Worm (Caenorhabditis elegans): ENCODE data around the gene C54C6.7.

C54C6.7 gene

DNA sequence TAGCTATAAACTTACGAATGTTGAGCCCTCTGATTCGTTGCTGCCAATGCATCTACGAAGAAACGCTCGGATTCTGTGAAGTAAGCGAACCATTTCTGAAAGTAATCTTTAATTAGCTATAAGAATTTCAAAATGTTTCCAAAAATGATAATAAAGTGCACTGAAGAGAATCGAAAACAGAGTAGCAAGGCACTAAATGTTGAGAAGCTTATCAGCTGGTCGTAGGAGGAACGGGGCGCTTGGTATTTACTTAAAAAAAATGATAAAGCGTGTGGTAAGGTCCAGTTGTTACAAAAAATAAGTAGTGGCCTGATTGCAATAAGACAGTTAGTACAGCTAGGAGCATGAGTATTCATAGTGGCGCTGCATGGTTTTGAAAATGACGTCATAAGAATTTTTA lies at the start of gene C54C6.7:
Gene C54C6.7 (minus strand): TSS at position 101 of the 400 bp plus-strand sequence.
- TF ChIP-seq pes-1 (GFP tag; IDR thresholded peaks at IDR 0.05) (no peak), hmg-4 (GFP tag; optimal IDR thresholded peaks at IDR 0.05) (no peak), ama-1 (optimal IDR thresholded peaks at IDR 0.05) (no peak), ets-7 (tag; optimal IDR thresholded peaks at IDR 0.05) (no peak), B0310.2 (tag; optimal IDR thresholded peaks at IDR 0.05) (no peak), F13C5.2 (tag; optimal IDR thresholded peaks at IDR 0.05) (no peak), tbx-37 (GFP tag; conservative IDR thresholded peaks at IDR 0.05) (no peak), hnd-1 (tag; optimal IDR thresholded peaks at IDR 0.05) (no peak), flt-1 (GFP tag; IDR thresholded peaks at IDR 0.05) (no peak), hmbx-1 (tag; optimal IDR thresholded peaks at IDR 0.05) (no peak), tbx-11 (GFP tag; IDR thresholded peaks at IDR 0.05) (no peak), aly-1 (tag; optimal IDR thresholded peaks at IDR 0.05) (no peak), sea-1 (GFP tag; conservative IDR thresholded peaks at IDR 0.05) (no peak), scrt-1 (GFP tag; IDR thresholded peaks at IDR 0.05) (no peak), ceh-36 (tag; optimal IDR thresholded peaks at IDR 0.05) (no peak), ceh-13 (GFP tag; optimal IDR thresholded peaks at IDR 0.05) (no peak), tra-4 (tag; optimal IDR thresholded peaks at IDR 0.05) (no peak)

- TF ChIP-seq hmbx-1 (tag; optimal IDR thresholded peaks at IDR 0.05) (no peak), hnd-1 (tag; optimal IDR thresholded peaks at IDR 0.05) (no peak), pes-1 (GFP tag; IDR thresholded peaks at IDR 0.05) (no peak)
Measured at ce11 chrIII:3594681-3595080, 48.5 kb upstream of the C54C6.7 start.

- TF ChIP-seq ceh-36 (tag; optimal IDR thresholded peaks at IDR 0.05) (no peak), ceh-13 (GFP tag; optimal IDR thresholded peaks at IDR 0.05) (no peak), ama-1 (optimal IDR thresholded peaks at IDR 0.05) (no peak), ets-7 (tag; optimal IDR thresholded peaks at IDR 0.05) (no peak), B0310.2 (tag; optimal IDR thresholded peaks at IDR 0.05) (no peak), flt-1 (GFP tag; IDR thresholded peaks at IDR 0.05) (no peak), pes-1 (GFP tag; IDR thresholded peaks at IDR 0.05) (no peak), scrt-1 (GFP tag; IDR thresholded peaks at IDR 0.05) (no peak), sea-1 (GFP tag; conservative IDR thresholded peaks at IDR 0.05) (no peak), tbx-11 (GFP tag; IDR thresholded peaks at IDR 0.05) (no peak), hmbx-1 (tag; optimal IDR thresholded peaks at IDR 0.05) (no peak), aly-1 (tag; optimal IDR thresholded peaks at IDR 0.05) (no peak), hmg-4 (GFP tag; optimal IDR thresholded peaks at IDR 0.05) (no peak), tbx-37 (GFP tag; conservative IDR thresholded peaks at IDR 0.05) (no peak), F13C5.2 (tag; optimal IDR thresholded peaks at IDR 0.05) (no peak), hnd-1 (tag; optimal IDR thresholded peaks at IDR 0.05) (no peak), tra-4 (tag; optimal IDR thresholded peaks at IDR 0.05) (no peak)
Measured at ce11 chrIII:3590365-3590764, 44.1 kb upstream of the C54C6.7 start, which contains the start of gene ptp-1. TSS of gene ptp-1 (plus strand) at chrIII:3590722.

- no peak for TF ChIP-seq tbx-11 (GFP tag; IDR thresholded peaks at IDR 0.05)
- TF ChIP-seq ama-1 (optimal IDR thresholded peaks at IDR 0.05): no peak
- TF ChIP-seq scrt-1 (GFP tag; IDR thresholded peaks at IDR 0.05): no peak
- no peak for TF ChIP-seq ets-7 (tag; optimal IDR thresholded peaks at IDR 0.05)
- no peak for TF ChIP-seq F13C5.2 (tag; optimal IDR thresholded peaks at IDR 0.05)
- TF ChIP-seq tra-4 (tag; optimal IDR thresholded peaks at IDR 0.05): no peak
- TF ChIP-seq ceh-36 (tag; optimal IDR thresholded peaks at IDR 0.05): no peak
- TF ChIP-seq hmbx-1 (tag; optimal IDR thresholded peaks at IDR 0.05): no peak
- TF ChIP-seq ceh-13 (GFP tag; optimal IDR thresholded peaks at IDR 0.05): no peak
- TF ChIP-seq sea-1 (GFP tag; conservative IDR thresholded peaks at IDR 0.05): no peak
- TF ChIP-seq aly-1 (tag; optimal IDR thresholded peaks at IDR 0.05): no peak
- TF ChIP-seq tbx-37 (GFP tag; conservative IDR thresholded peaks at IDR 0.05): no peak
- no peak for TF ChIP-seq flt-1 (GFP tag; IDR thresholded peaks at IDR 0.05)
Measured at ce11 chrIII:3588183-3588582, 42.0 kb upstream of the C54C6.7 start.

DNA sequence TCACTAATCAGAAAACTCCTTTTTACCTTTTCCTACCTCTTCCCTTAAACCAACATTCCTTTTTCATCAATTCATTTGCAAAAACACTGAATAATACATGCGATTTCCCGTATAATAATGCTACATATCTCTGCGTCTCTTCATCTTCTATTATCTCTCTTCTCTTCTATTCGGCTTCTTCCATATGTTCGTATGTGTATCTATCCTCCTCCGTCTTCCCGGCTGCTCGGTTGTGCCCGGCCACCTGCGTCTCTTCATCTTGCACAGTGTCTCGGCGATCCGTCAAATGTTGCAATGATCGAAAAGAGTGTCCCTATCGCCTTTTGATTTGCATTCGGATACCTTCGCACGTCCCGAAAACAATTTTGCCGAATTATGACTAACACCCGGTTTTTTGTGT lies 37.1 kb upstream of the C54C6.7 start:
- TF ChIP-seq sea-1 (GFP tag; conservative IDR thresholded peaks at IDR 0.05) (no peak), tra-4 (tag; optimal IDR thresholded peaks at IDR 0.05) (no peak), ama-1 (optimal IDR thresholded peaks at IDR 0.05) (no peak), hmg-4 (GFP tag; optimal IDR thresholded peaks at IDR 0.05) (peak; percentile 34)

DNA sequence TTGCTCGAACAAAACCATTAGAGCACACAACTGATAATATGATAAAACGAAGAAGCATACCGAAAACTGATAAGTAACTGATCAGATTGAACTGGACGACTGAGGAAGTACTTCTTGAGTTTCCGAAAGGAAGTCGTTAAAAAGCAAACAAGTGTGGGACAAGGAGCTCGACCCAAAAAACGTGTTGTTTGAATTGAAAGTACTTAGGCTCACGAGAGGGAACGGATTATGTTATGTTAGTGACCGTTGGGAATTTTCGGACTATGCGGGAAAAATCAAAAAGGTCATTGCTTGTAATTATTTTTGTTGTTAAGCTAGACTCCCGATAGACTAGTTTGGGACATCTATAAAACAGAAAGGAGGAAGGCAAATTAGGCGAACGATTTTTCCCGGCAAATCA lies 35.4 kb upstream of the C54C6.7 start, which contains the start of gene C48D5.3:
Gene C48D5.3 (minus strand): TSS at position 101 of the 400 bp plus-strand sequence.
- TF ChIP-seq F13C5.2 (tag; optimal IDR thresholded peaks at IDR 0.05): no peak
- TF ChIP-seq ama-1 (optimal IDR thresholded peaks at IDR 0.05): no peak
- no peak for TF ChIP-seq scrt-1 (GFP tag; IDR thresholded peaks at IDR 0.05)
- no peak for TF ChIP-seq hmg-4 (GFP tag; optimal IDR thresholded peaks at IDR 0.05)
- no peak for TF ChIP-seq ets-7 (tag; optimal IDR thresholded peaks at IDR 0.05)
- TF ChIP-seq hnd-1 (tag; optimal IDR thresholded peaks at IDR 0.05): no peak
- no peak for TF ChIP-seq tbx-37 (GFP tag; conservative IDR thresholded peaks at IDR 0.05)
- TF ChIP-seq flt-1 (GFP tag; IDR thresholded peaks at IDR 0.05): no peak
- no peak for TF ChIP-seq aly-1 (tag; optimal IDR thresholded peaks at IDR 0.05)
- no peak for TF ChIP-seq ceh-13 (GFP tag; optimal IDR thresholded peaks at IDR 0.05)
- TF ChIP-seq tra-4 (tag; optimal IDR thresholded peaks at IDR 0.05): no peak
- TF ChIP-seq ceh-36 (tag; optimal IDR thresholded peaks at IDR 0.05): no peak
- no peak for TF ChIP-seq tbx-11 (GFP tag; IDR thresholded peaks at IDR 0.05)
- TF ChIP-seq hmbx-1 (tag; optimal IDR thresholded peaks at IDR 0.05): no peak
- TF ChIP-seq pes-1 (GFP tag; IDR thresholded peaks at IDR 0.05): no peak
- TF ChIP-seq B0310.2 (tag; optimal IDR thresholded peaks at IDR 0.05): no peak
- TF ChIP-seq sea-1 (GFP tag; conservative IDR thresholded peaks at IDR 0.05): no peak

DNA sequence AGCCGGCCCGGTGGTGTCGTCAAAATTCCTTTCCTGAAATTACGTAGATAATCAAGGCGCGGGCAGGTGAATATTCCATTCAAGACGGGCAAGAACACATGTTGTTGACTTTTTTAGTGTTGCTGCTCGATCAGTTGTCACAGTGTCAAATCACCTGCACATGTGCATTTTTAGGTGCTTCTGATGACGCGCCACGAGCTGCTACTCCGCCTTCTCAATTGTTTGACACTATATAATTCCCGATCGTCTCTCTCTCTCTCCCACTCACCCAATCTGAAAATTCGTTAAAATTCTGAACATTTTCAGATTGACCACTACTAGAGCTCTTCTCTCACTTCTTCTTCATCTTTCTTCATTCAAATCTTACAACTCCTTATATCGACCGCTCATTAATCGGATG lies 27.1 kb upstream of the C54C6.7 start, which contains the start of gene nhr-6:
Gene nhr-6 (plus strand): TSS at position 301 of the 400 bp plus-strand sequence.
- no peak for TF ChIP-seq ceh-13 (GFP tag; optimal IDR thresholded peaks at IDR 0.05)
- no peak for TF ChIP-seq hnd-1 (tag; optimal IDR thresholded peaks at IDR 0.05)
- TF ChIP-seq flt-1 (GFP tag; IDR thresholded peaks at IDR 0.05): no peak
- no peak for TF ChIP-seq ceh-36 (tag; optimal IDR thresholded peaks at IDR 0.05)
- no peak for TF ChIP-seq hmg-4 (GFP tag; optimal IDR thresholded peaks at IDR 0.05)
- TF ChIP-seq scrt-1 (GFP tag; IDR thresholded peaks at IDR 0.05): no peak
- no peak for TF ChIP-seq pes-1 (GFP tag; IDR thresholded peaks at IDR 0.05)
- no peak for TF ChIP-seq hmbx-1 (tag; optimal IDR thresholded peaks at IDR 0.05)
- TF ChIP-seq tbx-37 (GFP tag; conservative IDR thresholded peaks at IDR 0.05): no peak
- TF ChIP-seq ama-1 (optimal IDR thresholded peaks at IDR 0.05): no peak
- TF ChIP-seq sea-1 (GFP tag; conservative IDR thresholded peaks at IDR 0.05): no peak
- TF ChIP-seq B0310.2 (tag; optimal IDR thresholded peaks at IDR 0.05): no peak

Measured in whole organism, early embryonic.